Worm (Caenorhabditis elegans) whole organism, late embryonic: ENCODE measurements around the gene F13E9.9.

Source experiments
- ama-1 ChIP-seq: fragments of 150-350 bp; optimal IDR thresholded peaks from 2 replicates; lab custom pipeline; 2014
- ceh-9 ChIP-seq: sonication (generic microtip); optimal IDR thresholded peaks from 2 replicates; lab custom pipeline; 2016; ENCODE audit warnings: mild to moderate bottlenecking, missing genetic modification characterization, inconsistent platforms, missing compliant biosample characterization
- elt-2 ChIP-seq: sonication (generic microtip); optimal IDR thresholded peaks from 2 replicates; lab custom pipeline; 2016; ENCODE audit warnings: missing genetic modification reagents, missing genetic modification characterization, missing compliant biosample characterization
- ets-4 ChIP-seq: sonication (generic microtip); optimal IDR thresholded peaks from 2 replicates; lab custom pipeline; 2016; ENCODE audit warnings: missing genetic modification characterization, missing compliant biosample characterization
- gmeb-2 ChIP-seq: sonication (generic microtip); optimal IDR thresholded peaks from 2 replicates; lab custom pipeline; 2016; ENCODE audit warnings: missing genetic modification characterization, inconsistent platforms, missing compliant biosample characterization
- hlh-8 ChIP-seq: sonication (generic microtip); optimal IDR thresholded peaks from 2 replicates; lab custom pipeline; 2016; ENCODE audit warnings: missing genotype, missing genetic modification characterization, missing compliant biosample characterization
- madf-2 ChIP-seq: sonication (generic microtip); optimal IDR thresholded peaks from 2 replicates; lab custom pipeline; 2017; ENCODE audit warnings: missing genetic modification characterization, missing compliant biosample characterization
- nhr-11 ChIP-seq: fragments of 150-350 bp; optimal IDR thresholded peaks from 2 replicates; lab custom pipeline; 2014; ENCODE audit warnings: missing biosample characterization, missing genetic modification characterization
- npax-4 ChIP-seq: sonication (generic microtip); optimal IDR thresholded peaks from 2 replicates; lab custom pipeline; 2016; ENCODE audit warnings: missing genetic modification characterization, missing compliant biosample characterization
- odd-2 ChIP-seq: sonication (generic microtip); optimal IDR thresholded peaks from 2 replicates; lab custom pipeline; 2017; ENCODE audit warnings: antibody characterized with exemption, mild to moderate bottlenecking, missing genetic modification characterization, missing compliant biosample characterization
- tbx-2 ChIP-seq: sonication (generic microtip); optimal IDR thresholded peaks from 2 replicates; lab custom pipeline; 2016; ENCODE audit warnings: missing genetic modification characterization, missing compliant biosample characterization
- unc-3 ChIP-seq, 2 experiments: fragments of 200-800 bp in 1 of 2; sonication (Bioruptor generic) in 1 of 2; sonication (generic microtip) in 1 of 2; conservative IDR thresholded peaks in 1 of 2; optimal IDR thresholded peaks in 1 of 2; 2 replicates each; pipeline versions ENCODE4 v1.3.6 to Lab custom; 2016 to 2022; ENCODE audit warnings: missing compliant biosample characterization in 2 of 2, missing genetic modification characterization in 2 of 2, missing genetic modification reagents in 1 of 2

DNA sequence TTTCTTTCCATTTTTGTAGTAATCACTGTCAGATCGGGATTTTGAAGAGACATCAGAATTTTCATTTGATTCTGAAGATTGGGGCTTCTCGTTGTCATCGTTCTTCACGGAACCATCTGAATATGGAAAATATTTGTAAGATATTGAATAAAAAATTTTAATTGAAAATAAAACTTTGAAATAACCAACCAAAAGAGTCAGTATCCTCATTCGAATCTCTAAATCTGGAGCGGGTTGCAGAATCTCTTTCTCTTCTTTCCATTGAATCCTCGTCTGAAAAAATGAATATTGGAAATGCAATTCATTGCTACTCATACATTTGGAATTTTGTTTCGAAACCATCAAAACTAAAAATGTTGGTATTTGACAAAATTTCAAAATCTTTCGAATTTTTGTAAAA lies 831 bp downstream of the F13E9.9 start:
- TF ChIP-seq npax-4: no peak
- TF ChIP-seq unc-3 (GFP tag; conservative IDR thresholded peaks at IDR 0.05; lab: Robert Waterston, UW): no peak
- TF ChIP-seq unc-3 (tag; optimal IDR thresholded peaks at IDR 0.05; lab: Kevin White, UChicago): no peak
- no peak for TF ChIP-seq hlh-8 (tag; lab: Kevin White, UChicago)
- TF ChIP-seq gmeb-2: no peak
- TF ChIP-seq nhr-11 (tag; lab: Kevin White, UChicago): no peak
- TF ChIP-seq ama-1 (lab: Kevin White, UChicago): no peak
- TF ChIP-seq ceh-9 (tag; lab: Kevin White, UChicago): no peak
- no peak for TF ChIP-seq tbx-2 (tag; lab: Kevin White, UChicago)
- TF ChIP-seq madf-2 (tag; lab: Kevin White, UChicago): no peak
- no peak for TF ChIP-seq ets-4 (tag; lab: Kevin White, UChicago)
- TF ChIP-seq odd-2 (tag; lab: Kevin White, UChicago): no peak
- TF ChIP-seq elt-2 (tag; lab: Kevin White, UChicago): no peak
